Worm (Caenorhabditis elegans): ENCODE measurements around the gene kel-3.

DNA sequence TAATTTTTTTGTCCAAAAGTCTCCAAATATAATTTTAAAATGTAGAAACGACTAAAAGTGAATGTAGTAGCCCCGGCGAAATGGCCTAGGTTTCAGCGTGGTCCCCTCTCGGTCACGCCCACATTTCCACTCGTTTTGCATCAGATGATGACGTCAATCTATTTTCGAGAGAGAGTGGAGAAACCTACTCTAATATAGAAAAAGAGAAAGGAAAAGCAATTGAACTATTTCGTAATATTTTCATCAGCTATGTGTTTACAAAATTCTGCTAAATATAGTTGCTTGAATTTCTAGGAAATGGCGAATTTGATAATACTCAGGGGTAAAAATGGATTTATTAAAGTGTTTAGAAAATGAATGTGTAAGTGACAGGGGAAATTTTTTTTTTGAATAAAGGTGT, 8.8 kb upstream of the kel-3 start:
- TF ChIP-seq snpc-4 (tag; optimal IDR thresholded peaks at IDR 0.05) (no peak), mab-5 (tag; optimal IDR thresholded peaks at IDR 0.05) (no peak), lin-32 (GFP tag; optimal IDR thresholded peaks at IDR 0.05) (no peak), blmp-1 (tag; optimal IDR thresholded peaks at IDR 0.05) (no peak), lsy-2 (tag; optimal IDR thresholded peaks at IDR 0.05) (no peak), elt-1 (tag; optimal IDR thresholded peaks at IDR 0.05; ENCODE audit: borderline replicate concordance, insufficient read depth) (no peak), nhr-28 (tag; optimal IDR thresholded peaks at IDR 0.05) (no peak), elt-3 (tag; optimal IDR thresholded peaks at IDR 0.05) (no peak), pha-4 (tag; optimal IDR thresholded peaks at IDR 0.05) (no peak), nhr-76 (tag; optimal IDR thresholded peaks at IDR 0.05) (no peak)

Measured in whole organism, mixed stage, embryonic.